Fruit fly (Drosophila melanogaster) whole organism, prepupa: ENCODE measurements around the gene spdo.

ENCODE experiments used
- Blimp-1 ChIP-seq: fragments of 200-800 bp; sonication (Bioruptor generic); optimal IDR thresholded peaks from 3 replicates; lab custom pipeline; 2017; ENCODE audit warnings: missing biosample characterization, missing genetic modification characterization, mild to moderate bottlenecking, moderate library complexity, missing genetic modification reagents
- CG10669 ChIP-seq: fragments of 200-800 bp; sonication (Bioruptor generic); optimal IDR thresholded peaks from 3 replicates; lab custom pipeline; 2018; ENCODE audit warnings: missing biosample characterization, mild to moderate bottlenecking, missing genetic modification characterization, moderate library complexity
- CG11294 ChIP-seq: fragments of 200-800 bp; sonication (Bioruptor generic); IDR thresholded peaks from 2 replicates; pipeline ENCODE4 v1.3.6; 2022; ENCODE audit warnings: missing biosample characterization, missing genetic modification characterization
- CG11902 ChIP-seq: fragments of 200-800 bp; sonication (Bioruptor generic); optimal IDR thresholded peaks from 3 replicates; lab custom pipeline; 2016; ENCODE audit warnings: missing biosample characterization, missing genetic modification characterization
- CG15336 ChIP-seq: fragments of 200-800 bp; sonication (Bioruptor generic); IDR thresholded peaks from 2 replicates; pipeline ENCODE4 v1.3.6; 2022; ENCODE audit warnings: missing biosample characterization, missing genetic modification characterization
- CG1621 ChIP-seq: fragments of 200-800 bp; sonication (Bioruptor generic); optimal IDR thresholded peaks from 3 replicates; lab custom pipeline; 2018; ENCODE audit warnings: missing biosample characterization, mild to moderate bottlenecking, missing genetic modification characterization
- CG16779 ChIP-seq: fragments of 200-800 bp; sonication (Bioruptor generic); optimal IDR thresholded peaks from 3 replicates; lab custom pipeline; 2017; ENCODE audit warnings: missing biosample characterization, mild to moderate bottlenecking, missing genetic modification characterization
- CG3032 ChIP-seq: fragments of 200-800 bp; optimal IDR thresholded peaks from 2 replicates; lab custom pipeline; 2019; ENCODE audit warnings: missing biosample characterization, mild to moderate bottlenecking, missing genetic modification characterization, moderate library complexity
- CG32006 ChIP-seq: fragments of 200-800 bp; sonication (Bioruptor generic); optimal IDR thresholded peaks from 3 replicates; lab custom pipeline; 2017; ENCODE audit warnings: missing biosample characterization, mild to moderate bottlenecking, missing genetic modification characterization
- CG34406 ChIP-seq: fragments of 200-800 bp; sonication (Bioruptor generic); optimal IDR thresholded peaks from 3 replicates; lab custom pipeline; 2016; ENCODE audit warnings: missing biosample characterization, missing genetic modification characterization
- CG3919 ChIP-seq: fragments of 200-800 bp; sonication (Bioruptor generic); optimal IDR thresholded peaks from 3 replicates; lab custom pipeline; 2016; ENCODE audit warnings: missing biosample characterization, missing genetic modification characterization
- CG4318 ChIP-seq: fragments of 200-800 bp; sonication (Bioruptor generic); optimal IDR thresholded peaks from 3 replicates; lab custom pipeline; 2017; ENCODE audit warnings: missing biosample characterization, mild to moderate bottlenecking, missing genetic modification characterization
- CG6276 ChIP-seq: fragments of 200-800 bp; sonication (Bioruptor generic); optimal IDR thresholded peaks from 2 replicates; lab custom pipeline; 2017; ENCODE audit warnings: missing biosample characterization, mild to moderate bottlenecking, missing genetic modification characterization
- CG6854 ChIP-seq: fragments of 200-800 bp; sonication (Bioruptor generic); optimal IDR thresholded peaks from 2 replicates; lab custom pipeline; 2017; ENCODE audit warnings: missing biosample characterization, mild to moderate bottlenecking, missing genetic modification characterization
- CG8119 ChIP-seq: fragments of 200-800 bp; sonication (Bioruptor generic); IDR thresholded peaks from 3 replicates; pipeline ENCODE4 v1.3.6; 2022; ENCODE audit warnings: missing biosample characterization, missing genetic modification characterization
- CG8319 ChIP-seq: fragments of 200-800 bp; sonication (Bioruptor generic); optimal IDR thresholded peaks from 3 replicates; lab custom pipeline; 2016; ENCODE audit warnings: missing biosample characterization, missing genetic modification characterization
- CG8632 ChIP-seq: fragments of 200-800 bp; sonication (Bioruptor generic); optimal IDR thresholded peaks from 3 replicates; lab custom pipeline; 2016; ENCODE audit warnings: missing biosample characterization, missing genetic modification characterization
- CG9139 ChIP-seq: fragments of 200-800 bp; sonication (Bioruptor generic); optimal IDR thresholded peaks from 3 replicates; lab custom pipeline; 2017; ENCODE audit warnings: missing biosample characterization, mild to moderate bottlenecking, missing genetic modification characterization
- Eip78C ChIP-seq: fragments of 200-800 bp; sonication (Bioruptor generic); peaks from one replicate; lab custom pipeline; 2016; ENCODE audit warnings: missing biosample characterization, missing genetic modification characterization
- Eip93F ChIP-seq: fragments of 200-800 bp; sonication (Bioruptor generic); optimal IDR thresholded peaks from 2 replicates; lab custom pipeline; 2016; ENCODE audit warnings: missing biosample characterization, mild to moderate bottlenecking, missing genetic modification characterization
- Ets21C ChIP-seq: fragments of 200-800 bp; sonication (Bioruptor generic); optimal IDR thresholded peaks from 3 replicates; lab custom pipeline; 2016; ENCODE audit warnings: missing biosample characterization, missing genetic modification characterization
- Gug ChIP-seq: fragments of 200-800 bp; sonication (Bioruptor generic); IDR thresholded peaks from 2 replicates; pipeline ENCODE4 v1.3.6; 2022; ENCODE audit warnings: missing biosample characterization, missing genetic modification characterization
- Hr39 ChIP-seq: fragments of 200-800 bp; sonication (Bioruptor generic); optimal IDR thresholded peaks from 2 replicates; lab custom pipeline; 2016; ENCODE audit warnings: missing biosample characterization, missing genetic modification characterization
- Lpt ChIP-seq: fragments of 200-800 bp; sonication (Bioruptor generic); optimal IDR thresholded peaks from 3 replicates; lab custom pipeline; 2016; ENCODE audit warnings: missing biosample characterization, missing genetic modification characterization
- Met ChIP-seq: fragments of 200-800 bp; sonication (Bioruptor generic); optimal IDR thresholded peaks from 3 replicates; lab custom pipeline; 2016; ENCODE audit warnings: missing biosample characterization, missing genetic modification characterization
- Smox ChIP-seq: fragments of 200-800 bp; sonication (Bioruptor generic); optimal IDR thresholded peaks from 3 replicates; lab custom pipeline; 2016; ENCODE audit warnings: missing biosample characterization, missing genetic modification characterization
- Sox102F ChIP-seq: fragments of 200-800 bp; sonication (Bioruptor generic); optimal IDR thresholded peaks from 2 replicates; lab custom pipeline; 2016; ENCODE audit warnings: missing biosample characterization, mild to moderate bottlenecking, missing genetic modification characterization
- Sox14 ChIP-seq: fragments of 200-800 bp; sonication (Bioruptor generic); optimal IDR thresholded peaks from 3 replicates; lab custom pipeline; 2016; ENCODE audit warnings: missing biosample characterization, missing genetic modification characterization
- Sox15 ChIP-seq: fragments of 200-800 bp; sonication (Bioruptor generic); optimal IDR thresholded peaks from 3 replicates; lab custom pipeline; 2016; ENCODE audit warnings: missing biosample characterization, missing genetic modification characterization
- acj6 ChIP-seq: fragments of 200-800 bp; sonication (Bioruptor generic); optimal IDR thresholded peaks from 3 replicates; lab custom pipeline; 2016; ENCODE audit warnings: missing biosample characterization, missing genetic modification characterization
- dsx ChIP-seq: fragments of 200-800 bp; optimal IDR thresholded peaks from 3 replicates; lab custom pipeline; 2019; ENCODE audit warnings: missing biosample characterization, mild to moderate bottlenecking, missing genetic modification characterization, moderate library complexity; ENCODE audit not compliant: poor library complexity, severe bottlenecking
- eg ChIP-seq: fragments of 200-800 bp; sonication (Bioruptor generic); IDR thresholded peaks from 3 replicates; pipeline ENCODE4 v1.3.6; 2022; ENCODE audit warnings: missing biosample characterization, missing genetic modification characterization
- fd59A ChIP-seq: fragments of 200-800 bp; sonication (Bioruptor generic); optimal IDR thresholded peaks from 2 replicates; lab custom pipeline; 2017; ENCODE audit warnings: missing biosample characterization, mild to moderate bottlenecking, missing genetic modification characterization, missing genetic modification reagents
- fd85E ChIP-seq: fragments of 200-800 bp; sonication (Bioruptor generic); optimal IDR thresholded peaks from 3 replicates; lab custom pipeline; 2016; ENCODE audit warnings: missing biosample characterization, missing genetic modification characterization
- lz ChIP-seq: fragments of 200-800 bp; sonication (Bioruptor generic); optimal IDR thresholded peaks from 3 replicates; lab custom pipeline; 2016; ENCODE audit warnings: missing biosample characterization, missing genetic modification characterization
- pdm3 ChIP-seq: fragments of 200-800 bp; sonication (Bioruptor generic); optimal IDR thresholded peaks from 3 replicates; lab custom pipeline; 2016; ENCODE audit warnings: missing biosample characterization, missing genetic modification characterization
- spab ChIP-seq: fragments of 200-800 bp; sonication (Bioruptor generic); optimal IDR thresholded peaks from 2 replicates; lab custom pipeline; 2017; ENCODE audit warnings: missing biosample characterization, mild to moderate bottlenecking, missing genetic modification characterization, missing genetic modification reagents
- ss ChIP-seq, 2 experiments: fragments of 200-800 bp; sonication (Bioruptor generic); optimal IDR thresholded peaks; 2 replicates in 1 of 2; 3 replicates in 1 of 2; lab custom pipeline; 2017 to 2018; ENCODE audit warnings: mild to moderate bottlenecking in 2 of 2, missing biosample characterization in 2 of 2, missing genetic modification characterization in 2 of 2, moderate library complexity in 1 of 2
- svp ChIP-seq: fragments of 200-800 bp; sonication (Bioruptor generic); peaks from one replicate; lab custom pipeline; 2016; ENCODE audit warnings: missing biosample characterization, missing genetic modification characterization
- topi ChIP-seq: fragments of 200-800 bp; sonication (Bioruptor generic); optimal IDR thresholded peaks from 3 replicates; lab custom pipeline; 2016; ENCODE audit warnings: missing biosample characterization, missing genetic modification characterization
- vri ChIP-seq: fragments of 200-800 bp; sonication (Bioruptor generic); optimal IDR thresholded peaks from 3 replicates; lab custom pipeline; 2016; ENCODE audit warnings: missing biosample characterization, mild to moderate bottlenecking, missing genetic modification characterization

spdo gene

DNA sequence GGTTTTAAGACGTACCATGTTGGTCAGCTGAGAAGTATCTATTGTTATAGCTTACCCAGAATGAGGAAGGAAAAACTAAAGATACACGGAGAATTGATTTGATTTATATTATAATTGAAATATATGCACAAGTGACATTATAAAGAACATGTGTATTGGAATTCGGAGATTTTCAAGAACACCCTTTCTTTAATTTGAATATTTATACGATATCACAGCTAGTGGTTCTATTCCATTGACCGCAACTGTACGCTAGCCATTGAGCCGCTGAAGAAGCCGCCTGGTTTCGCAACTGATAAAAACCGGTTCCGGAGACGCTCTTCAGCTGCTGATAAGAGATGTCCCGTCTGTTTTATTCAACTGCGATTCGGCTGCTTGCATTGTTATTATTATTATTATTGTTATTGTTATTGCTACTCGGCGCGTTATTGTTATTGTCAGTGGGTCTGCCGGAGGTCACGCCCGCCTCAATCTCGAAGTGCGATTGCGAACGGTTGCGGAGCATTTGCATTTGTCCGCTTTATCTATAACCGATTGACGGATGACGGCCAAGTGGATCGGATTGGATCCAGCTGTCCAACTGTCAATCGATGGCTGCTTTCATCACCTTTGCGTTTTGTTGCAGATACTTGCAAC is 14.8 kb upstream of the spdo start (continued):
- peak; percentile 71 for TF ChIP-seq CG32006 (GFP tag; lab: Kevin White, UChicago)
- TF ChIP-seq CG8119, result peak; percentile 54; the same call in 1 of the 3 replicates
- peak; percentile 41 to 65 for TF ChIP-seq ss (GFP tag; optimal IDR thresholded peaks at IDR 0.05; lab: Kevin White, UChicago)
- TF ChIP-seq CG9139 (GFP tag; lab: Kevin White, UChicago), result peak; percentile 25
- peak; percentile 60 for TF ChIP-seq acj6 (GFP tag; lab: Kevin White, UChicago)
- peak; percentile 64 for TF ChIP-seq CG8632 (GFP tag; lab: Kevin White, UChicago)
- no peak for TF ChIP-seq Smox (GFP tag; lab: Kevin White, UChicago)
- TF ChIP-seq svp (GFP tag; lab: Kevin White, UChicago), result peak; percentile 98
- TF ChIP-seq lz (GFP tag; lab: Kevin White, UChicago), result peak; percentile 24
- TF ChIP-seq CG8319 (GFP tag; lab: Kevin White, UChicago), result peak; percentile 45
- peak; percentile 49 for TF ChIP-seq CG3919 (GFP tag; lab: Kevin White, UChicago)
- TF ChIP-seq CG16779, result peak; percentile 18
- TF ChIP-seq CG6854, result peak; percentile 88
- TF ChIP-seq CG4318 (GFP tag; lab: Kevin White, UChicago), result no peak
- TF ChIP-seq Sox15, result peak; percentile 22
- peak; percentile 43 for TF ChIP-seq spab (GFP tag; lab: Kevin White, UChicago)
- TF ChIP-seq CG15336 (GFP tag; lab: Robert Waterston, UW), result peak; percentile 67
- peak; percentile 58 for TF ChIP-seq pdm3
- TF ChIP-seq dsx, result peak; percentile 52
- peak; percentile 45 for TF ChIP-seq Sox102F
- TF ChIP-seq CG6276 (GFP tag; lab: Kevin White, UChicago), result peak; percentile 48
- peak; percentile 61 for TF ChIP-seq CG10669 (GFP tag; lab: Kevin White, UChicago)
- TF ChIP-seq Met (GFP tag; lab: Kevin White, UChicago), result peak; percentile 59
- no peak for TF ChIP-seq Blimp-1 (GFP tag; lab: Kevin White, UChicago)
- TF ChIP-seq eg (GFP tag; lab: Robert Waterston, UW), result peak; percentile 71
- peak; percentile 46 for TF ChIP-seq CG1621 (tag; lab: Kevin White, UChicago)
- peak; percentile 55 for TF ChIP-seq topi (GFP tag; lab: Kevin White, UChicago)
- TF ChIP-seq Lpt (GFP tag; lab: Kevin White, UChicago), result peak; percentile 45
- TF ChIP-seq CG11294 (GFP tag; lab: Robert Waterston, UW), result no peak
- TF ChIP-seq Ets21C (GFP tag; lab: Kevin White, UChicago), result no peak
- TF ChIP-seq Gug, result no peak
- peak; percentile 26 for TF ChIP-seq fd85E (GFP tag; lab: Kevin White, UChicago)
- peak; percentile 24 for TF ChIP-seq CG11902
- peak; percentile 27 for TF ChIP-seq Hr39
- TF ChIP-seq Sox14 (GFP tag; lab: Kevin White, UChicago), result peak; percentile 48
- peak; percentile 52 for TF ChIP-seq CG3032

DNA sequence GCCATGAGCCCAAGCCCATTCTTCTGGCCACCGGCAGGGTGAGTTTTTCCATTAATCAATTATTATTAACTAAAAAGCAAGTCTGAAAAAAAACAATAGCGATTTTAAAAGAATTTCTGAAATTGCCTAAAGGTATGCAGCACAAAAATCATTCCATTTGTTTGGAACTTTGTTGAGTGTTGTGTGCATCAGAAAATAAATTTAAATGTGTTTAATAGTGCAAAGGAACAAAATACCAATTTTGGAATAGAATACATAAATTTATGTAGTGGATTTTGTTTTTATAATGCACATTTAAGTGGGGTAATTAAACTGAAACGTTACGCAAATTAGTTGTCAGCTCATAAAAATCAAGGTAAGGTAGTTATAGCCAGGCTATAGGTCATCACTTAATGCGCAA is 12.2 kb upstream of the spdo start:
- TF ChIP-seq CG32006 (GFP tag; lab: Kevin White, UChicago) (no peak), CG11294 (GFP tag; lab: Robert Waterston, UW) (no peak), vri (GFP tag; lab: Kevin White, UChicago) (no peak), Eip93F (GFP tag; lab: Kevin White, UChicago) (no peak), Eip78C (GFP tag; lab: Kevin White, UChicago) (no peak), pdm3 (no peak), Sox102F (no peak), fd59A (GFP tag; lab: Kevin White, UChicago) (no peak), CG8632 (GFP tag; lab: Kevin White, UChicago) (no peak), CG34406 (GFP tag; lab: Kevin White, UChicago) (no peak)
